Worm (Caenorhabditis elegans) whole organism, L2 larva: ENCODE measurements around the gene lim-4.
A peak's percentile ranks its signal among the peaks of the same experiment; 100 is the strongest.

Source experiments
- blmp-1 ChIP-seq: sonication (generic microtip); optimal IDR thresholded peaks from 2 replicates; lab custom pipeline; 2017; ENCODE audit warnings: missing genetic modification characterization, mild to moderate bottlenecking, missing compliant biosample characterization, antibody characterized with exemption, moderate library complexity; ENCODE audit not compliant: insufficient read depth
- egl-27 ChIP-seq: sonication (generic microtip); optimal IDR thresholded peaks from 3 replicates; lab custom pipeline; 2017; ENCODE audit warnings: missing biosample characterization, missing genetic modification reagents, missing genetic modification characterization
- elt-3 ChIP-seq: sonication (generic microtip); optimal IDR thresholded peaks from 2 replicates; lab custom pipeline; 2017; ENCODE audit warnings: missing biosample characterization, missing genetic modification characterization
- gmeb-1 ChIP-seq: fragments of 150-350 bp; optimal IDR thresholded peaks from 2 replicates; lab custom pipeline; 2014; ENCODE audit warnings: missing biosample characterization, missing genetic modification characterization
- nhr-11 ChIP-seq: fragments of 150-350 bp; optimal IDR thresholded peaks from 2 replicates; lab custom pipeline; 2014; ENCODE audit warnings: missing biosample characterization, missing genetic modification characterization
- nhr-25 ChIP-seq: fragments of 150-350 bp; sonication (generic microtip); optimal IDR thresholded peaks from 3 replicates; lab custom pipeline; 2014; ENCODE audit warnings: missing biosample characterization, missing genetic modification characterization
- snpc-4 ChIP-seq: fragments of 150-350 bp; optimal IDR thresholded peaks from 2 replicates; lab custom pipeline; 2014; ENCODE audit warnings: missing biosample characterization, missing genetic modification characterization
- zag-1 ChIP-seq: fragments of 150-350 bp; optimal IDR thresholded peaks from 2 replicates; lab custom pipeline; 2014; ENCODE audit warnings: missing biosample characterization, missing genetic modification characterization
- ztf-4 ChIP-seq: fragments of 150-350 bp; optimal IDR thresholded peaks from 2 replicates; lab custom pipeline; 2014; ENCODE audit warnings: missing biosample characterization, missing genetic modification characterization

ce11 chrX:3838670-3839069, 34.7 kb downstream of the lim-4 start:
- no peak for TF ChIP-seq zag-1 (tag; lab: Kevin White, UChicago)
- no peak for TF ChIP-seq blmp-1 (tag; lab: Kevin White, UChicago)
- TF ChIP-seq egl-27 (tag; lab: Kevin White, UChicago): no peak
- no peak for TF ChIP-seq nhr-11 (tag; lab: Kevin White, UChicago)
- TF ChIP-seq elt-3 (tag; lab: Kevin White, UChicago): no peak
- no peak for TF ChIP-seq snpc-4 (tag; lab: Kevin White, UChicago)
- no peak for TF ChIP-seq ztf-4 (tag; lab: Kevin White, UChicago)
- peak; percentile 38 for TF ChIP-seq nhr-25 (tag; lab: Kevin White, UChicago)
- no peak for TF ChIP-seq gmeb-1
